Fruit fly (Drosophila melanogaster) whole organism, larva: ENCODE data around the gene NANS.

Source experiments
- noc ChIP-seq: fragments of 200-800 bp; sonication (Bioruptor generic); optimal IDR thresholded peaks from 3 replicates; lab custom pipeline; 2019; ENCODE audit warnings: missing biosample characterization, mild to moderate bottlenecking, missing genetic modification characterization, moderate library complexity

Gene NANS

DNA sequence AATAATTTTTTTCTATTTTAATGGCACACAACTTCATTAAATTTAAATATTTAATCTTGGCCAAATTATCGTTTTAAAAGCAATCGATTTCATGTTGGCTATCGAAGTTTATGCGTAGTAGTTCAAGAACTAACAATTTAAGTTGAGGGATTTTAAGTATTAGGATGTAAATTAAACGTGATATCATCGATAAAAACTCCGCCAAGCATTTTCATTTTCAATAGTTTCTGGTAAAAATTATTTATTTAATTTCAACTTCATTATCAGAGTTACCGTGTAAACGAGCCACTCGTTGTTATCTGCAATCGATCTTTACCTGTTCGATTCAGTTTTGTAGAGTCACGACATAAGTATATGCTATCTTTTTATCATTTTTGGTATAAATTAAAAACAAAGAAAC lies 23.4 kb upstream of the NANS start:
- peak; percentile 97 for TF ChIP-seq noc

DNA sequence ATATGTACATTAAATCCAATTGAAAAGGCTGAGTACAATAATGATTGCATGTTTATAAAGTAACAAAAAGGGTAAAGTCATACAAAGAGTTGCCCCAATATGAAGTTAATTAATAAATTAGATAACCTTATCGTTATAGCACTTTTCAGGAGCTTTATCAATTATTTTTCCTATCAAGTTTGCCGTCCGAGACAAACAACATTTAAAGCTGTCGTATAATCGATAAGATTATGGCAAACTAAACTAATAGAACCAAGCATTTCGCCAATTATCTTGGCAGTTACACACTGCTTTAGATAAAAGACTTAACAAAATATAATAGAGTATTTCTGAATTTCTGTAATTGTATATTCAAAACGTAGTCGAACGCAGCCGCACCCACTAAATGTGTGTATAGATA lies 21.2 kb upstream of the NANS start:
- TF ChIP-seq noc, result no peak

DNA sequence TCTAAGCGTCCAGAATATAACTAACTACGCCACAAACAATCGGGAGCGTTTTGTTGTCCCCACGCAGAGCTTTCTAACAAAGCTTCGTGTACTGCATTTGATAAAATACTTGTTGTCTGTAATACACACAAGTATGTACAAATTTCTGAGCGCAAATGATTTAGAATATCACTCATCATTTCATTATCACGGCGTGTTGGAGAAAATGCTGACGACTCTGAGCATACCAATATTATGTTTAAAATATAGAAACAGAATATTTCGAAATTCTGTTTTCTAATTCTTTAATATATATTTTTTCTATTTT lies 20.5 kb upstream of the NANS start, which contains the start of gene Cyp9f2:
Gene Cyp9f2 (minus strand): TSS at position 101 of the 307 bp plus-strand sequence.
- no peak for TF ChIP-seq noc

DNA sequence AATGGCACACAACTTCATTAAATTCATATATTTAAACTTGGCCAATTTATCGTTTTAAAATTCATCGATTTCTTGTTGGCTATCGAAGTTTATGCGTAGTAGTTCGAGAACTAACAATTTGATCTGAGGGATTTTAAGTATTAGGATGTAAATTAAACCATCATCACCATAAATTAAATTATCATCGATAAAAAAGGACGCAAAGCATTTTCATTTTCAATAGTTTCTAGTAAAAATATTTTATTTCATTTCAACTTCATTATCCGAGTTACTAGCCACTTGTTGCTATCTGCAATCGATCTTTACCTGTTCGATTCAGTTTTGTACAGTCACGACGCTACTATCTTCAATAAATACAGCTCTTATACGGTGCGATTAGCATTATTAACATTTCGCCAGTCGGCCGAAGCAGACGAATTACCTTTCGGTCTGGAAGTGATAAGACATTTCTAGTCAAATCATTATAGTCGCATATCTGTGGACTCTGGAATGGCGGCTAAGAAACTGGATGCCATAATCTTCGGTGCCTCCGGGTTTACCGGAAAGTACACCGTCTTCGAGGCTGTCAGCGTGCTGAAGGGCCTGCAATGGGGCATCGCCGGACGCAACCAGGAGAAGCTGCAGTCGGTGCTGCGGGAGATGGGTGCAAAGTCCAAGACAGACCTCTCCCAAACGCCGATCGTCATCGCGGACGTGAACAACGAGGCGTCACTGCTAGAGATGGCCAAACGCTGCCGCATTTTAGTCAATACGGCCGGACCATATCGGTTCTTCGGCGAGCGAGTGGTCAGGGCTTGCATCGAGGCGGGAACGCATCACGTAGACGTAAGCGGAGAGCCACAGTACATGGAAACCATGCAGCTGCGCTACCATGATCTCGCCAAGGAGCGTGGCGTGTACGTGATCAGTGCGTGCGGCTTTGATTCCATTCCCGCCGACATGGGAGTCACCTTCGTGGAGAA lies 19.9 kb upstream of the NANS start, which contains the start of gene CG5167:
Gene CG5167 (plus strand): TSS at position 298 of the 962 bp plus-strand sequence.
- peak; percentile 68 for TF ChIP-seq noc

DNA sequence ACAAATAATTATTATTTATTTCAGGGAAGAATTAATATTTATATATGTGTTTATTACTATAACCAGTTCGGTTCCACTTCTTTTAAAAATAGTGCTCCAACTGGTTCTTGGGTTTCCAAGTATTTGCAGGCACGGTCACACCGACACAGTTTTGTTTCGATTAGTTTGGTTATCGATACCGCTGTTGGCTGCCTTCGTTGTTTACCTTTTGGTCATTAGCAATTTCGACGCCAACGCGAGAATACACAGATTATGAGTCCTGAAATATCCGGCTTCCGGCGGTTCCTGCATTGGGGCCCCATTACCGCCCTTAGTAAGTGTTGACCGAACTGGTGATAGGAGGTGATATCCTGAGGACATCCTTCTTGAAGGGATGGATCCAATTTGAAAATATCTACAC lies 18.2 kb upstream of the NANS start, which contains the start of gene CG5196:
Gene CG5196 (plus strand): TSS at position 157 of the 400 bp plus-strand sequence.
- TF ChIP-seq noc, result peak; percentile 37

DNA sequence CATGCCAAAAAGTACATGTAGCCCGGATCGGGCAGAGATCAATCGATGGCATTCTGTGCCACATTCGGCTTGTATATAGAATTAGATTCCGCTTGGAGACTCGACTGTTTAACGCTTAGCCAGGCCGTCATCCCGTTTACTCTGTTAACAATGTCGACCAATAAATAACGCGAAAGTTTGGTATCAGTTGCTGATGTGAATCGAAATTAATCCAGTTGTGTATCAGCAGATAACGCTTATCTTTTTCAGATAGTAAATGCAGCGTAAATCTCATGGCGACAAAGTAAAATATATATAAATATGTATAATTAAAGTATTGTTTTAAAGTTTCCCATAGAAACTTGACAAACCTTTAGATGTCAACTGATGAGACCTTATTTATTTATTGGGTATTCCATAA lies 14.9 kb upstream of the NANS start:
- peak; percentile 63 for TF ChIP-seq noc

DNA sequence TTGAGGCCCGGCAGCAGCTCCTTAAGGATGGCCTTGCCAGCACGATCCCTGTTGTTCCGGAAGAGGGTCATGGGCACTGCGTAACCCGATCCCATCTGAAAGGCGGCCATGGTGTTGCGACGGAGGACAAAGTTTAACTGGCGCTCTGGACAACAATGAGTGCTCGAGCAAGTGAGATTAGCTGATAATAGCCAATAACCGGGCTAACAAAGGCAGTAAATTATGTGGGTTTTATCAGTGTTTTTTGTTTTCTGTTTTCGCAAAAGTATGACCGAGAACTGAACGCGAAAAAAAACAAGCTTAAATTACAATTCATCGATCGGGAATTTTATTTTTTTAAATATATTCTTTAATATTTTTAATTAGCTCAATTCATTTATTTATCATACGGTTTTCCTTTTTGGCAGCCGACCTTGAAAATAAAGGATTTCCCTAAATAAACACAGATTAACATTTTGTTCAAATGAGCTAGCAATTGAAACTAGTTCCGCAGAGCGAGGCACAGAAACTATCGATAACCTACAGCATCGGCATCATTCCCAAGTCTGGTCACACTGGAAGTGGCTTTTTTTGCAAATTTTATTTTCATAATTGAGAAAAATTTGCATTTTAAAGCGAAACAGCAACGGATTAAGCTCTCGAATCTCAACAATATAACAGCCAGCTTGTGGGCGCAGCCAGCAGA lies 13.0 kb upstream of the NANS start, which contains the start of the genes Dip-C and pps:
Gene Dip-C (minus strand): TSS at position 486 of the 685 bp plus-strand sequence.
Gene pps (plus strand): TSS at position 555 of the 685 bp plus-strand sequence.
- no peak for TF ChIP-seq noc

DNA sequence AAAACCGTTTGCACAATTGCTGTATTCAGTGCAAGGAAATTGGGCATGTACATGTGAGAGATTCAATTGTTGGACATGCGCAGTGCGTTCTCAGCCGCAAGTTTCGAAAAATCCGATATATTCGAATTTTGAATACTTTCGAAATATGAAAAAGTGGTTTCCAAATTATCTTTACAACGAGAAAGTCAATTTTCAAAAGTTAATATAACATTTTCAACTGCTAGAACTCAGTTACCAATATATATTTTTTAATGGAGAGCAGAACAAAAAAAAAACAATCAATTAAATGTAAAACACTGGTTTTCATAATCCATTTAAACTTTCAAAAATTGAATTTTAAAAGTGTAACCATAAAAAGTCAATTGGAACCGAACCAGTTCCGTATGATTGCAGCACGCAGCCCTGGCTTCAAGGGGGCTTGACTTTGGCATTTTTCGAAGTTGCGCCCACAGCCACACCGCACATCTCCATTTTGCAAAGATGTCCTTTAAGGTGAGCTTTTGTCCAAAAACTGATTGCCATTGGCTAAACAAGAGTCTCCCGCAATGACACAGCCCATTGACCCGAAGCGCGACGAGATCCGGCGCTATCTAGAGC lies 3.9 kb upstream of the NANS start, which contains the start of the genes Scgbeta and CG17202:
Gene Scgbeta (minus strand): TSS at position 51 of the 597 bp plus-strand sequence.
Gene CG17202 (plus strand): TSS at position 390 of the 597 bp plus-strand sequence.
- TF ChIP-seq noc, result no peak

DNA sequence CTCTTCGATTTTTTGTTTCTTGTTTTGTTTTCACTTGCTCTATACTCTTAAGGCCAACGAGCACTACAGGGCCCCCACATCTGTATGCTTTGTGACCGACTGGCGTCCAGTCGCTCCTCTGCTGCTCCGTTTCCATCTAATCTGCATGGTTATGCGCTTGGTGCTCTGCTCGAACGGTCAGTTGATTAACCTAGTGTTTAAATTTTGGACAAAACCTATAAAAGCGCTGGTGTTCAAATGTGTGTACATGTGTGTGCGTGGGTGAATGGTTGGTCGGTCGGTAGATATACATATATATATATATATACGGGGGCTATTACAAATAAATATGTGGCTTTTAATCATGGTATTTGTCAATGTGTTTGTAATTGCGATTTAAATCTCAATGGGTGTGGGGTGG lies 2.4 kb upstream of the NANS start:
- no peak for TF ChIP-seq noc

DNA sequence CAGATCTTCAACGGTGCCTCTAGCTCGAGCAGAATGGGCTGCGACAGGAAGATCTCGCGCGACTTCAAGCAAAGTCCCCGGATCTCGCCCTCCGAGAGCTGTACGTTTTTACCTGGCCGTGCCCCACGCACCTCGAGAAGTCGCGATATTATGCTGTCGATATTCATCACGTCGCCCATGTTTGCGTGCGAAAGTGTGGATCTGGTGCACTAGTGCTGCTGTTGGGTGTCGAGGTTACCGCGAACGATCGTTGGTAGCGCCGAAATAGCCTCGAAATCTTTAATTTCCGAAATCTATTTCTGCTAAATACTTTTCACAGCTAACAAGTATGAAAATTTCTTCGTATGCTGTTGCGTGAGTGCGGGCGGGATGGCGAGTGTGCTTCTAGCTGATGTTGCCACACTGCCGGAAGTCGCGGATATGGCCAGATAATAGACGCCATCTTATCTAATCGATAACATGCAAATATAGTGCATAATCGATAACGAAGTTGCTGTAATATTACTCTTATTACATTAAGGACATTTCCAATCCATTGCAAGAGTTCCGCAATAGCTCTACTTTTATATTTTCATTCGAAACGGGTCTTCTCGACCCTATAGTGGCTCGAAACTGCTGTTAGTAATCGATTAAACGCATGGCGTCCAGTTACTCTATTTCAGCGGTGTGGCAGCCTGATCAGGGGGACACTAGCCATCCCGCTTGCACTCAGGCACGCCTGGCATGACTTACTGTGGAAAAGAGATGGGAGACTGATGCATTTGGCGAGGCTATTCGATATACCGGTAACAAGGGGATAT lies 668 bp upstream of the NANS start, which contains the start of gene Pp1-87B:
Gene Pp1-87B (minus strand): TSS at position 408 of the 800 bp plus-strand sequence.
- no peak for TF ChIP-seq noc

DNA sequence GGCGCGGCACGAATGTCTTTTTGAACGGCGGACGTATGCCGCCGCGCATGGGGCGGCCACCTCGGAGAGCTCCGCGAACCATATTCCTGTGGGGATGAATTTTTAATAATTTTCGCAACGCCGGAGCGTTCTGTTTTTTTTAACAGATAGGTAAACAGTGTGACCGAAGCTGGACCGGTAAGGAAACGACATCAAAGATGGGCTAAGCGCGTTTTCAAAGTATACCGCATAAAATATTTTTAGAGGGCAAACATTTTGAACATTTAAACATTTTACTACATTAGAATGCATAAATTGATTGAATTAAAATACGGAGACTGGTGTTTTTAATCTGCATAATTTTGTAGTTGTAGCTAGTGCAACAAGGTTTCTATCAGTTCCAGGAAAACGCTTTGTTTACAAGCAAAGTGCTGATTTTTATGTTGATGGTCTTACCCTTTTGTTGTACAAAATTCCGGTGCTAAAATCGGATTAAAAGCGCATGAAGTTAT lies 2.8 kb downstream of the NANS start, which contains the start of the genes CG5641 and CG5245:
Gene CG5641 (minus strand): TSS at position 163 of the 491 bp plus-strand sequence.
Gene CG5245 (plus strand): TSS at position 441 of the 491 bp plus-strand sequence.
- TF ChIP-seq noc, result no peak

DNA sequence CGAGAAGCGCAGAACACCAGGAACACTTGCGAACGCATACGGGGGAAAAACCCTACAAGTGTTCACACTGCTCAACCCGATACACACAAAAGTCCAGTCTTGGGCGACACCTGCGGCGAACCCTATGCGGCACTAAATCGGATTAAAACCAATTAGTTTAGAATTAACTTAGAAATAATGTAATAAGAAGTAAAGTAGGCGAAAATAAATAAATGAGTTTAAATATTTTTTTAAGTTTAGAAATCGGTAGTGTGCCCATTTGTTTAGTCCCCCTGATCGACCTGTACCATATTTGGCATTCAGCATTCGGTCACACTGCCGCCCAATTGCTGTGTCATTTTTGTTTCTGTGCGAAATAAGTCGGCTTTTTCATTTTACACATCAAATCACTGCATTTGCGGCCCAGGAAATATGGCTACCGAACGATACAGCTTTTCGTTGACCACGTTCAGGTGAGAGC lies 4.7 kb downstream of the NANS start, which contains the start of gene Prosalpha2:
Gene Prosalpha2 (plus strand): TSS at position 292 of the 460 bp plus-strand sequence.
- TF ChIP-seq noc, result no peak

DNA sequence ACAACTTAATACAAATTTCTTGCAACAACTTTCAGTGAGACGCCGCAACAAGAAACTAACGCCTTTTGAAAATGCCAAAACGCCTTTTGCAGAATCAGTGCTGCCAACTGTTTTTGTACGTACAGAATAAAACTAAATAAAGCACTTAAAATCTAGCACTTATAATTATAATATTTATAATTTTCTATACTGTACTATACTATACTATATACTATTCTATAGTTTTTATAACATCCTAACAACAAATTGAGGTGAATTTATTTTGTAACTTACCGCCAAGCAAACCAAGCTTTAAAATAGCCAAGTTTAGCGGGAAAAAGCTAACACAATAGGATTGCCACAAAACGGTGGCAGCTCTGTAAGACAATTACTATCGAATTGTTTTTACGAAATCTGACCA lies 7.4 kb downstream of the NANS start, which contains the start of the genes Aos1 and Srlp:
Gene Aos1 (minus strand): TSS at position 59 of the 400 bp plus-strand sequence.
Gene Srlp (plus strand): TSS at position 335 of the 400 bp plus-strand sequence.
- peak; percentile 65 for TF ChIP-seq noc

DNA sequence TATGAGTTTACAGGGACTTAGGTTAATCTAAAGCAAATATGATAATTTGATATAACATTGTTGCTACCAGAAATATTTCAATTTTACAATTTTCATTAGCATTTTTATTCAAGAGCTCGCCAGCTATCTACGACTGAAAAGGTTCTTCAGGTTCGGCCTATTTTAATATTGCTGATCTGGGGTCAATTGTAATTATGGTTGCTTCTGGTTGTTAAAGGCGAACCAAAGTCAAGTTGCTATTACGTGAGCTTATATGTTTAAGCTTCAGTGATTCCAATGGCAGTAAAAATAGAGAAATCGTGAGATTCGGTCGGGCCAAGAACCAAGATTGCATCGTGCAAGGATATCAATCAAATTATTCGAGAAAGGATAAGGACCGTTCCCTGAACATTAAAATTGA lies 9.6 kb downstream of the NANS start, which contains the start of gene Desat2:
Gene Desat2 (plus strand): TSS at position 301 of the 400 bp plus-strand sequence.
- no peak for TF ChIP-seq noc

DNA sequence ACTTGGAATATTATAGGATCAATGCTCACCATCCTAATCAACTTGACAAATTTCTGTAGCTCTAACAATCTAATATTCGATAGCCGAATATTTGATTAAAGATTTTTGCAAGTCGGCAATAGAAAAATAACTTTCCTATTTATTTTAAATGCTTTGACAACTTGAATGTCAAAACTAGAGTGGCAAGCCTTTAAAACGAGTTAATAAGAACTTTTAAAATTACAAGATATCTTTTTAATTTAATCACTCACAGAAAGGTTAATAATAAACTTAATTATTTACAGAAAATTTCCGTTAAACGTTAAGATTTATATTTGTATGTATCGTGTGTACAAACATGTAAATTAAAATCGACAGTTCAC lies 12.6 kb downstream of the NANS start, which contains the start of the genes CG17207 and CG46427:
Gene CG17207 (minus strand): TSS at position 101 of the 362 bp plus-strand sequence.
Gene CG46427 (minus strand): TSS at position 101 of the 362 bp plus-strand sequence.
- TF ChIP-seq noc, result no peak
